Worm (Caenorhabditis elegans) whole organism, L1 larva: ENCODE measurements around the gene Y48G9A.7.

ENCODE experiments used
- C04F5.9 ChIP-seq: sonication (generic microtip); optimal IDR thresholded peaks from 2 replicates; lab custom pipeline; 2016; ENCODE audit warnings: missing genetic modification characterization, missing compliant biosample characterization
- C16A3.4 ChIP-seq: fragments of 150-350 bp; optimal IDR thresholded peaks from 2 replicates; lab custom pipeline; 2014; ENCODE audit warnings: missing biosample characterization, missing genetic modification characterization
- C34B4.2 ChIP-seq: sonication (generic microtip); optimal IDR thresholded peaks from 2 replicates; lab custom pipeline; 2017; ENCODE audit warnings: mild to moderate bottlenecking, missing genetic modification characterization, missing compliant biosample characterization
- F16B12.6 ChIP-seq: fragments of 150-350 bp; optimal IDR thresholded peaks from 2 replicates; lab custom pipeline; 2014; ENCODE audit warnings: missing biosample characterization, missing genetic modification characterization
- Y116A8C.19 ChIP-seq: sonication (generic microtip); optimal IDR thresholded peaks from 2 replicates; lab custom pipeline; 2016; ENCODE audit warnings: missing compliant biosample characterization, missing genetic modification characterization, borderline replicate concordance
- aha-1 ChIP-seq: fragments of 150-350 bp; optimal IDR thresholded peaks from 2 replicates; lab custom pipeline; 2014; ENCODE audit warnings: missing biosample characterization, missing genetic modification characterization
- alr-1 ChIP-seq: fragments of 200-800 bp; sonication (Bioruptor generic); optimal IDR thresholded peaks from 2 replicates; lab custom pipeline; 2018; ENCODE audit warnings: borderline replicate concordance, mild to moderate bottlenecking, missing genetic modification characterization, missing compliant biosample characterization
- ama-1 ChIP-seq: fragments of 150-350 bp; optimal IDR thresholded peaks from 2 replicates; lab custom pipeline; 2014
- blmp-1 ChIP-seq: fragments of 150-350 bp; optimal IDR thresholded peaks from 2 replicates; lab custom pipeline; 2014; ENCODE audit warnings: missing biosample characterization, missing genetic modification characterization
- ceh-63 ChIP-seq: fragments of 200-800 bp; sonication (Bioruptor generic); optimal IDR thresholded peaks from 2 replicates; lab custom pipeline; 2018; ENCODE audit warnings: mild to moderate bottlenecking, missing genetic modification characterization, missing compliant biosample characterization
- ceh-8 ChIP-seq: fragments of 200-800 bp; sonication (Bioruptor generic); optimal IDR thresholded peaks from 2 replicates; lab custom pipeline; 2018; ENCODE audit warnings: mild to moderate bottlenecking, missing genetic modification characterization, moderate library complexity, missing compliant biosample characterization
- ces-1 ChIP-seq: fragments of 150-350 bp; optimal IDR thresholded peaks from 2 replicates; lab custom pipeline; 2014; ENCODE audit warnings: missing biosample characterization, missing genetic modification reagents, missing genetic modification characterization
- efl-1 ChIP-seq, 4 experiments: fragments of 150-350 bp; optimal IDR thresholded peaks in 3 of 4; peaks in 1 of 4; 1 replicate in 1 of 4; 2 replicates in 3 of 4; lab custom pipeline; 2014; ENCODE audit warnings: missing biosample characterization in 2 of 4, missing genetic modification characterization in 2 of 4, missing genetic modification reagents in 2 of 4
- efl-3 ChIP-seq: fragments of 200-800 bp; sonication (Bioruptor generic); optimal IDR thresholded peaks from 2 replicates; lab custom pipeline; 2018; ENCODE audit warnings: mild to moderate bottlenecking, missing genetic modification characterization, missing compliant biosample characterization
- elt-3 ChIP-seq, 6 experiments: fragments of 150-350 bp in 1 of 6; sonication (generic microtip); optimal IDR thresholded peaks; 2 replicates each; lab custom pipeline; 2017 to 2018; ENCODE audit warnings: missing biosample characterization in 6 of 6, missing genetic modification characterization in 6 of 6, inconsistent platforms in 1 of 6
- ets-5 ChIP-seq: fragments of 200-800 bp; sonication (Bioruptor generic); IDR thresholded peaks from 2 replicates; pipeline ENCODE4 v1.3.6; 2022; ENCODE audit warnings: missing genetic modification characterization, missing compliant biosample characterization
- fkh-10 ChIP-seq: sonication (generic microtip); optimal IDR thresholded peaks from 2 replicates; lab custom pipeline; 2017; ENCODE audit warnings: missing biosample characterization, missing genetic modification reagents, missing genetic modification characterization
- fos-1 ChIP-seq: fragments of 150-350 bp; optimal IDR thresholded peaks from 2 replicates; lab custom pipeline; 2014; ENCODE audit warnings: missing biosample characterization, missing genetic modification characterization
- hlh-17 ChIP-seq: fragments of 200-800 bp; sonication (Bioruptor generic); optimal IDR thresholded peaks from 2 replicates; lab custom pipeline; 2018; ENCODE audit warnings: missing genetic modification characterization, mild to moderate bottlenecking, missing compliant biosample characterization, moderate library complexity, borderline replicate concordance
- hpl-2 ChIP-seq: fragments of 150-350 bp; optimal IDR thresholded peaks from 2 replicates; lab custom pipeline; 2014; ENCODE audit warnings: missing biosample characterization, missing genetic modification reagents, missing genetic modification characterization
- irx-1 ChIP-seq: sonication (generic microtip); optimal IDR thresholded peaks from 2 replicates; lab custom pipeline; 2016; ENCODE audit warnings: missing genetic modification characterization, missing compliant biosample characterization
- lin-13 ChIP-seq: fragments of 150-350 bp; optimal IDR thresholded peaks from 2 replicates; lab custom pipeline; 2014; ENCODE audit warnings: missing biosample characterization, missing genetic modification reagents, missing genetic modification characterization
- lin-14 ChIP-seq: fragments of 200-800 bp; sonication (Bioruptor generic); optimal IDR thresholded peaks from 2 replicates; lab custom pipeline; 2018; ENCODE audit warnings: mild to moderate bottlenecking, missing genetic modification characterization, moderate library complexity, missing compliant biosample characterization
- lin-35 ChIP-seq, 2 experiments: fragments of 150-350 bp; optimal IDR thresholded peaks; 2 replicates each; lab custom pipeline; 2014; ENCODE audit warnings: missing biosample characterization in 2 of 2, missing genetic modification characterization in 2 of 2, missing genetic modification reagents in 2 of 2
- lin-39 ChIP-seq: fragments of 150-350 bp; optimal IDR thresholded peaks from 2 replicates; lab custom pipeline; 2014; ENCODE audit warnings: missing biosample characterization, missing genetic modification reagents, missing genetic modification characterization
- lir-3 ChIP-seq: sonication (generic microtip); optimal IDR thresholded peaks from 2 replicates; lab custom pipeline; 2016; ENCODE audit warnings: mild to moderate bottlenecking, missing genetic modification characterization, moderate library complexity, missing compliant biosample characterization; ENCODE audit not compliant: poor library complexity
- lsy-2 ChIP-seq, 2 experiments: fragments of 150-350 bp; optimal IDR thresholded peaks; 2 replicates each; lab custom pipeline; 2014; ENCODE audit warnings: missing biosample characterization in 2 of 2, missing genetic modification characterization in 2 of 2
- mab-9 ChIP-seq: fragments of 200-800 bp; sonication (Bioruptor generic); IDR thresholded peaks from 2 replicates; pipeline ENCODE4 v1.3.6; 2022; ENCODE audit warnings: missing genetic modification reagents, missing genetic modification characterization, missing compliant biosample characterization
- mdl-1 ChIP-seq, 2 experiments: fragments of 150-350 bp; optimal IDR thresholded peaks; 2 replicates each; lab custom pipeline; 2014 to 2017; ENCODE audit warnings: missing biosample characterization in 2 of 2, missing genetic modification characterization in 2 of 2, inconsistent platforms in 1 of 2
- mef-2 ChIP-seq: fragments of 150-350 bp; optimal IDR thresholded peaks from 2 replicates; lab custom pipeline; 2014; ENCODE audit warnings: missing biosample characterization, missing genetic modification characterization
- nhr-19 ChIP-seq: fragments of 200-800 bp; sonication (Bioruptor generic); conservative IDR thresholded peaks from 2 replicates; pipeline ENCODE4 v1.3.6; 2022; ENCODE audit warnings: missing genetic modification characterization, missing compliant biosample characterization
- nhr-237 ChIP-seq: fragments of 150-350 bp; optimal IDR thresholded peaks from 2 replicates; lab custom pipeline; 2014; ENCODE audit warnings: missing biosample characterization, missing genetic modification characterization
- nhr-28 ChIP-seq: fragments of 150-350 bp; optimal IDR thresholded peaks from 2 replicates; lab custom pipeline; 2014; ENCODE audit warnings: missing biosample characterization, missing genetic modification characterization
- nhr-71 ChIP-seq: sonication (generic microtip); optimal IDR thresholded peaks from 2 replicates; lab custom pipeline; 2016; ENCODE audit warnings: mild to moderate bottlenecking, missing genetic modification characterization, moderate library complexity, missing compliant biosample characterization
- nhr-84 ChIP-seq: sonication (generic microtip); optimal IDR thresholded peaks from 2 replicates; lab custom pipeline; 2017; ENCODE audit warnings: missing biosample characterization, missing genetic modification characterization
- pag-3 ChIP-seq: sonication (generic microtip); optimal IDR thresholded peaks from 2 replicates; lab custom pipeline; 2017; ENCODE audit warnings: missing genetic modification characterization, mild to moderate bottlenecking, missing compliant biosample characterization, antibody characterized with exemption, borderline replicate concordance; ENCODE audit not compliant: insufficient read depth
- pqm-1 ChIP-seq: sonication (generic microtip); optimal IDR thresholded peaks from 3 replicates; lab custom pipeline; 2017; ENCODE audit warnings: missing biosample characterization, missing genetic modification characterization
- skn-1 ChIP-seq: fragments of 150-350 bp; optimal IDR thresholded peaks from 2 replicates; lab custom pipeline; 2014; ENCODE audit warnings: missing biosample characterization, missing genetic modification characterization
- snpc-4 ChIP-seq: fragments of 150-350 bp; optimal IDR thresholded peaks from 2 replicates; lab custom pipeline; 2014; ENCODE audit warnings: missing biosample characterization, missing genetic modification characterization
- snu-23 ChIP-seq: sonication (generic microtip); optimal IDR thresholded peaks from 2 replicates; lab custom pipeline; 2016; ENCODE audit warnings: missing genetic modification characterization, missing compliant biosample characterization
- sox-4 ChIP-seq: sonication (generic microtip); optimal IDR thresholded peaks from 2 replicates; lab custom pipeline; 2016; ENCODE audit warnings: missing genetic modification characterization, missing compliant biosample characterization
- sptf-1 ChIP-seq: fragments of 150-350 bp; optimal IDR thresholded peaks from 2 replicates; lab custom pipeline; 2014; ENCODE audit warnings: missing biosample characterization, missing genetic modification characterization
- sup-37 ChIP-seq: fragments of 200-800 bp; sonication (Bioruptor generic); optimal IDR thresholded peaks from 2 replicates; lab custom pipeline; 2018; ENCODE audit warnings: mild to moderate bottlenecking, missing genetic modification characterization, missing compliant biosample characterization
- tbx-2 ChIP-seq: sonication (generic microtip); optimal IDR thresholded peaks from 2 replicates; lab custom pipeline; 2016; ENCODE audit warnings: missing genetic modification characterization, missing compliant biosample characterization
- tlp-1 ChIP-seq: fragments of 150-350 bp; optimal IDR thresholded peaks from 2 replicates; lab custom pipeline; 2014; ENCODE audit warnings: missing biosample characterization, missing genetic modification characterization
- unc-130 ChIP-seq: fragments of 150-350 bp; optimal IDR thresholded peaks from 2 replicates; lab custom pipeline; 2017; ENCODE audit warnings: missing biosample characterization, missing genetic modification characterization, inconsistent platforms
- unc-30 ChIP-seq: sonication (generic microtip); optimal IDR thresholded peaks from 2 replicates; lab custom pipeline; 2017; ENCODE audit warnings: missing biosample characterization, missing genetic modification characterization
- unc-86 ChIP-seq: sonication (generic microtip); optimal IDR thresholded peaks from 2 replicates; lab custom pipeline; 2016; ENCODE audit warnings: missing genetic modification characterization, missing compliant biosample characterization
- unc-98 ChIP-seq: fragments of 200-800 bp; sonication (Bioruptor generic); IDR thresholded peaks from 2 replicates; pipeline ENCODE4 v1.3.6; 2022; ENCODE audit warnings: missing genetic modification characterization, missing compliant biosample characterization
- vab-15 ChIP-seq: sonication (generic microtip); optimal IDR thresholded peaks from 2 replicates; lab custom pipeline; 2017; ENCODE audit warnings: missing genotype, mild to moderate bottlenecking, missing genetic modification characterization, missing compliant biosample characterization
- xbp-1 ChIP-seq: sonication (generic microtip); optimal IDR thresholded peaks from 2 replicates; lab custom pipeline; 2016; ENCODE audit warnings: missing genetic modification characterization, missing compliant biosample characterization
- zag-1 ChIP-seq: fragments of 150-350 bp; optimal IDR thresholded peaks from 2 replicates; lab custom pipeline; 2014; ENCODE audit warnings: missing biosample characterization, missing genetic modification characterization
- ztf-11 ChIP-seq, 2 experiments: sonication (generic microtip); optimal IDR thresholded peaks; 2 replicates each; lab custom pipeline; 2016 to 2017; ENCODE audit warnings: missing genetic modification characterization in 2 of 2, missing biosample characterization in 1 of 2, missing compliant biosample characterization in 1 of 2

Y48G9A.7 gene

ce11 chrIII:2100842-2101241 lies 9.5 kb upstream of the Y48G9A.7 start:
- TF ChIP-seq tlp-1: no peak
- TF ChIP-seq lir-3: no peak
- no peak for TF ChIP-seq alr-1 (tag; lab: Kevin White, UChicago)
- TF ChIP-seq nhr-28 (tag; lab: Kevin White, UChicago): no peak
- TF ChIP-seq lin-39: no peak
- TF ChIP-seq tbx-2 (tag; lab: Kevin White, UChicago): peak; percentile 79
- TF ChIP-seq sox-4: no peak
- no peak for TF ChIP-seq nhr-84
- TF ChIP-seq elt-3 (tag; optimal IDR thresholded peaks at IDR 0.05; lab: Kevin White, UChicago): no peak
- peak; percentile 74 for TF ChIP-seq mab-9 (GFP tag; lab: Robert Waterston, UW)
- TF ChIP-seq lin-35 (GFP tag; optimal IDR thresholded peaks at IDR 0.05; lab: Kevin White, UChicago): peak; percentile 69 to 74
- TF ChIP-seq ztf-11 (tag; optimal IDR thresholded peaks at IDR 0.05; lab: Kevin White, UChicago): peak in 1 of 2 experiments; percentile 54
- TF ChIP-seq unc-130 (tag; lab: Kevin White, UChicago): no peak
- no peak for TF ChIP-seq ceh-8 (GFP tag; lab: Kevin White, UChicago)
- peak; percentile 73 for TF ChIP-seq xbp-1 (tag; lab: Kevin White, UChicago)
- no peak for TF ChIP-seq pqm-1 (tag; lab: Kevin White, UChicago)
- no peak for TF ChIP-seq Y116A8C.19 (tag; lab: Kevin White, UChicago)
- TF ChIP-seq blmp-1 (tag; lab: Kevin White, UChicago): no peak
- TF ChIP-seq lsy-2 (tag; optimal IDR thresholded peaks at IDR 0.05; lab: Kevin White, UChicago): peak; percentile 78 to 81
- peak; percentile 61 for TF ChIP-seq F16B12.6 (tag; lab: Kevin White, UChicago)
- no peak for TF ChIP-seq hpl-2 (GFP tag; lab: Kevin White, UChicago)
- TF ChIP-seq lin-13: peak; percentile 76
- TF ChIP-seq mef-2 (tag; lab: Kevin White, UChicago): peak; percentile 1
- TF ChIP-seq nhr-19 (GFP tag; lab: Robert Waterston, UW): peak; percentile 67
- no peak for TF ChIP-seq vab-15 (tag; lab: Kevin White, UChicago)
- TF ChIP-seq nhr-71 (tag; lab: Kevin White, UChicago): peak; percentile 92
- no peak for TF ChIP-seq ceh-63 (GFP tag; lab: Kevin White, UChicago)
- no peak for TF ChIP-seq unc-98 (GFP tag; lab: Robert Waterston, UW)
- TF ChIP-seq hlh-17 (GFP tag; lab: Kevin White, UChicago): no peak
- peak; percentile 83 for TF ChIP-seq unc-86
- TF ChIP-seq pag-3: no peak
- TF ChIP-seq C04F5.9 (tag; lab: Kevin White, UChicago): no peak
- peak; percentile 49 for TF ChIP-seq skn-1
- peak; percentile 86 for TF ChIP-seq ces-1 (GFP tag; lab: Kevin White, UChicago)
- peak; percentile 85 for TF ChIP-seq snu-23
- TF ChIP-seq efl-1 (optimal IDR thresholded peaks at IDR 0.05; lab: Kevin White, UChicago): peak; percentile 81 to 90
- peak; percentile 58 to 94 for TF ChIP-seq efl-1 (GFP tag; optimal IDR thresholded peaks at IDR 0.05 in 1 of 2; lab: Kevin White, UChicago)
- TF ChIP-seq unc-30 (tag; lab: Kevin White, UChicago): no peak
- no peak for TF ChIP-seq C34B4.2 (tag; lab: Kevin White, UChicago)
- TF ChIP-seq zag-1: peak; percentile 34
- no peak for TF ChIP-seq ama-1
- TF ChIP-seq efl-3: no peak
- no peak for TF ChIP-seq snpc-4
- TF ChIP-seq irx-1 (tag; lab: Kevin White, UChicago): peak; percentile 68
- peak; percentile 95 for TF ChIP-seq lin-14 (GFP tag; lab: Kevin White, UChicago)
- no peak for TF ChIP-seq aha-1 (tag; lab: Kevin White, UChicago)
- no peak for TF ChIP-seq ets-5 (GFP tag; lab: Robert Waterston, UW)
- TF ChIP-seq fos-1: peak; percentile 10
- TF ChIP-seq sup-37: peak; percentile 43
- no peak for TF ChIP-seq nhr-237 (tag; lab: Kevin White, UChicago)
- no peak for TF ChIP-seq sptf-1 (tag; lab: Kevin White, UChicago)
- TF ChIP-seq fkh-10 (GFP tag; lab: Kevin White, UChicago): peak; percentile 93
- peak; percentile 54 for TF ChIP-seq C16A3.4 (tag; lab: Kevin White, UChicago)
- TF ChIP-seq mdl-1 (tag; optimal IDR thresholded peaks at IDR 0.05; lab: Kevin White, UChicago): peak in 1 of 2 experiments; percentile 59
